Worm (Caenorhabditis elegans): ENCODE data around the gene gcc-2.

The gcc-2 gene

DNA sequence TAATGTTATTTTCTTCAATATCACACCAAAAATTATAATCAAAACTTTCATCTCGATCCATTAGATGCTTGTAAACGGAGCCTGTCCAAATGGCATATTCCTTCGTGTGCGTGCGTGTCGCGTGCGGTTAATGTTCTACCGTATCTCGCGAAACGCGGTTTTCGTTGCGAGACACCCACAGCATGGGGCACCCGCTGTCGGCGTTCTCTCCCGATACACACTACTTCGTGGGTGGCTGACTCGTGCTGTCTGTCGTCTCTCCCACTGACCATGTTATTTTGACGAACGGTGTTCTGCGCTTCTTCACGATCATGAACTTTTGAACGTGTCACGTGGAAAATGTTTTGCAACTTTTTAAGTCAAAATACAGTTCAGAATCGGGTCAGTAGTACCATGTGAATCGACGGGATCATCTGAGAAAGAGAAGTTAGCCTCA is 3.5 kb upstream of the gcc-2 start:
- TF ChIP-seq sptf-1 (tag; optimal IDR thresholded peaks at IDR 0.05): peak; percentile 95
- TF ChIP-seq nhr-12 (tag; optimal IDR thresholded peaks at IDR 0.05): peak; percentile 75
- TF ChIP-seq ceh-43 (GFP tag; optimal IDR thresholded peaks at IDR 0.05): peak; percentile 80
- TF ChIP-seq unc-120 (tag; optimal IDR thresholded peaks at IDR 0.05; ENCODE audit: poor library complexity, severe bottlenecking): peak; percentile 91
- TF ChIP-seq lin-13 (tag; optimal IDR thresholded peaks at IDR 0.05): peak; percentile 97
- peak; percentile 25 for TF ChIP-seq nhr-2 (tag; optimal IDR thresholded peaks at IDR 0.05)
- peak; percentile 86 for TF ChIP-seq nhr-237 (tag; optimal IDR thresholded peaks at IDR 0.05)
- TF ChIP-seq mep-1 (tag; optimal IDR thresholded peaks at IDR 0.05): peak; percentile 95
- no peak for TF ChIP-seq zip-8 (tag; optimal IDR thresholded peaks at IDR 0.05)
- TF ChIP-seq lin-32 (GFP tag; optimal IDR thresholded peaks at IDR 0.05): peak; percentile 83
- peak; percentile 99 for TF ChIP-seq lsy-2 (tag; optimal IDR thresholded peaks at IDR 0.05)
- TF ChIP-seq nhr-76 (tag; optimal IDR thresholded peaks at IDR 0.05): no peak
- no peak for TF ChIP-seq snpc-4 (tag; optimal IDR thresholded peaks at IDR 0.05)
- TF ChIP-seq tbx-8 (GFP tag; optimal IDR thresholded peaks at IDR 0.05): peak; percentile 86
- TF ChIP-seq ztf-11 (tag; optimal IDR thresholded peaks at IDR 0.05): peak; percentile 92
- TF ChIP-seq bed-3 (GFP tag; optimal IDR thresholded peaks at IDR 0.05): peak; percentile 57
- TF ChIP-seq unc-39 (tag; optimal IDR thresholded peaks at IDR 0.05): peak; percentile 39
- peak; percentile 92 for TF ChIP-seq mls-2 (tag; optimal IDR thresholded peaks at IDR 0.05)
- TF ChIP-seq unc-62 (GFP tag; optimal IDR thresholded peaks at IDR 0.05): peak; percentile 81
- peak; percentile 82 for TF ChIP-seq sem-2 (GFP tag; optimal IDR thresholded peaks at IDR 0.05)
- TF ChIP-seq drap-1 (GFP tag; optimal IDR thresholded peaks at IDR 0.05): peak; percentile 95
- peak; percentile 70 for TF ChIP-seq hlh-1 (tag; optimal IDR thresholded peaks at IDR 0.05)
- TF ChIP-seq elt-1 (tag; optimal IDR thresholded peaks at IDR 0.05; ENCODE audit: borderline replicate concordance, insufficient read depth): no peak
- TF ChIP-seq M03D4.4 (tag; optimal IDR thresholded peaks at IDR 0.05): peak; percentile 93
- peak; percentile 48 for TF ChIP-seq blmp-1 (tag; optimal IDR thresholded peaks at IDR 0.05)
- TF ChIP-seq nhr-28 (tag; optimal IDR thresholded peaks at IDR 0.05): no peak
- peak; percentile 97 for TF ChIP-seq ceh-39 (tag; optimal IDR thresholded peaks at IDR 0.05)
- peak; percentile 98 for TF ChIP-seq pha-4 (tag; optimal IDR thresholded peaks at IDR 0.05)
- peak; percentile 94 for TF ChIP-seq ceh-83 (GFP tag; optimal IDR thresholded peaks at IDR 0.05)
- peak; percentile 6 for TF ChIP-seq mab-5 (tag; optimal IDR thresholded peaks at IDR 0.05)
- peak; percentile 45 for TF ChIP-seq elt-3 (tag; optimal IDR thresholded peaks at IDR 0.05)
- TF ChIP-seq cnd-1 (tag; optimal IDR thresholded peaks at IDR 0.05): peak; percentile 94
- peak; percentile 82 for TF ChIP-seq ham-2 (GFP tag; optimal IDR thresholded peaks at IDR 0.05)
- TF ChIP-seq flh-1 (GFP tag; optimal IDR thresholded peaks at IDR 0.05): no peak
- peak; percentile 71 for TF ChIP-seq ces-1 (GFP tag; optimal IDR thresholded peaks at IDR 0.05)

DNA sequence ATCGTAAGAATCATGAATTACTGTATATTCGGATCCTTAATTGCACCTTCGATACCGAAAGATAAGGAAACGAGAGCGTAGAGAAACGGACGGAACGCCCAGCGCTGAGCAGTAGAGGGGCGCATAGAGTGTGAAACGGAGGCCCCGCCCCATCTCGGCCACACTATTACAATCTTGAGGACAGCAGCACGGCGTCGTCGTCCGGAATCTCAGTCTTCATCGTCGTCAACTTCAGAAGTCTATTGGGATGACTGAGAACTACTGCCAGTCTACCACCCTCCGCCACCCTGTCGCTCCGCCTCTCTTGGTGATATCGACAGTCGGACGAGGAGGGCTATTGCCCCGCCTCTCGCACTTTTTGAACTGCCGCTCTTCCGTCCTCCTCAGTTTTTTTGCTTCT is 2.8 kb upstream of the gcc-2 start:
- TF ChIP-seq flh-1 (GFP tag; optimal IDR thresholded peaks at IDR 0.05): no peak
- peak; percentile 19 for TF ChIP-seq M03D4.4 (tag; optimal IDR thresholded peaks at IDR 0.05)

DNA sequence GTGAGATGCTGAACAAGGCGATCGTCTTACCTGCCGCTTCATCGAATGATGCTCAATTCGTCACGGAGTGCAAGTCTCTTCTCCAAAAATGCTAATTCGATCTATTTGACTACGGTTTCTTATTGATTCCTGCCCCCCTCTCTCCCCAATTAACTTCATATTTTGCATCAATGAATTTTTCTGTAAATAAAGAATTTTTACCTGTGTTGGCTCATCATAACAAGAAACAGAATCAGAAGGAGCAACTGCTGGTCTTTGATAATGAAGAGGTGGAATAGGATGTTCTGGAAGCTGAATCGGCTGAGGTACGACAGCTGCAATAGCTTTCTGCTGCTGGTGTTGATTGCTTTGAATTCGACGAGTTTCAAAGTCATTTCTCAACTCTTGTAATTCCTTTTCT is 1.8 kb downstream of the gcc-2 start:
- TF ChIP-seq unc-120 (tag; optimal IDR thresholded peaks at IDR 0.05; ENCODE audit: poor library complexity, severe bottlenecking) (no peak), lsy-2 (tag; optimal IDR thresholded peaks at IDR 0.05) (no peak), sptf-1 (tag; optimal IDR thresholded peaks at IDR 0.05) (no peak), M03D4.4 (tag; optimal IDR thresholded peaks at IDR 0.05) (no peak), cnd-1 (tag; optimal IDR thresholded peaks at IDR 0.05) (no peak), ceh-39 (tag; optimal IDR thresholded peaks at IDR 0.05) (no peak), mab-5 (tag; optimal IDR thresholded peaks at IDR 0.05) (no peak), nhr-237 (tag; optimal IDR thresholded peaks at IDR 0.05) (no peak), blmp-1 (tag; optimal IDR thresholded peaks at IDR 0.05) (no peak), ham-2 (GFP tag; optimal IDR thresholded peaks at IDR 0.05) (no peak), nhr-76 (tag; optimal IDR thresholded peaks at IDR 0.05) (no peak), nhr-28 (tag; optimal IDR thresholded peaks at IDR 0.05) (no peak), elt-3 (tag; optimal IDR thresholded peaks at IDR 0.05) (no peak), ztf-11 (tag; optimal IDR thresholded peaks at IDR 0.05) (no peak), mls-2 (tag; optimal IDR thresholded peaks at IDR 0.05) (no peak), lin-32 (GFP tag; optimal IDR thresholded peaks at IDR 0.05) (no peak)

DNA sequence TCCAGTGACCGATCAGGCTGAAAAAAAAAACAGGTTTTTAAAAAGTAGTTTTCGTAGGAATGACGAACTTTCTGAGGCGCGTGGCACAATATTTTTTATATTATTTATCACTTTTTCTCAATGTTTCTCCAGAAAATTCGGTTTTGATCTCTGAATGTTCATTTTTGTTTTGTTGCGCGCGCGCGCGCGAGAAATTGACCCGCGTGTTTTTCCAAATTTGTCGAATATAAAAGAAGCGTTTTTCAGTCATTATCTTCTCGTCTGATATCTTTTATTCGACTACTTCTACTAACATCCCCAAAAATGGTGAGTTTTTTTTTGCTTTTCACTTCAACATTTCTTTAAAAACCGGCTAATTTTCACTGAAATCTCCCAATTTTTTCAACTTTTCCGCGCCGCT is 3.1 kb downstream of the gcc-2 start, which contains the start of gene rmd-1:
Gene rmd-1 (plus strand): TSS at position 247 of the 400 bp plus-strand sequence.
- TF ChIP-seq nhr-76 (tag; optimal IDR thresholded peaks at IDR 0.05): no peak
- TF ChIP-seq blmp-1 (tag; optimal IDR thresholded peaks at IDR 0.05): no peak
- TF ChIP-seq sptf-1 (tag; optimal IDR thresholded peaks at IDR 0.05): no peak
- TF ChIP-seq ztf-11 (tag; optimal IDR thresholded peaks at IDR 0.05): no peak
- no peak for TF ChIP-seq nhr-28 (tag; optimal IDR thresholded peaks at IDR 0.05)
- no peak for TF ChIP-seq ceh-83 (GFP tag; optimal IDR thresholded peaks at IDR 0.05)
- no peak for TF ChIP-seq unc-120 (tag; optimal IDR thresholded peaks at IDR 0.05; ENCODE audit: poor library complexity, severe bottlenecking)
- no peak for TF ChIP-seq zip-8 (tag; optimal IDR thresholded peaks at IDR 0.05)
- TF ChIP-seq ceh-39 (tag; optimal IDR thresholded peaks at IDR 0.05): no peak
- TF ChIP-seq nhr-12 (tag; optimal IDR thresholded peaks at IDR 0.05): no peak
- no peak for TF ChIP-seq drap-1 (GFP tag; optimal IDR thresholded peaks at IDR 0.05)
- no peak for TF ChIP-seq flh-1 (GFP tag; optimal IDR thresholded peaks at IDR 0.05)
- TF ChIP-seq elt-1 (tag; optimal IDR thresholded peaks at IDR 0.05; ENCODE audit: borderline replicate concordance, insufficient read depth): no peak
- no peak for TF ChIP-seq lin-13 (tag; optimal IDR thresholded peaks at IDR 0.05)
